Fruit fly (Drosophila melanogaster) whole organism, embryonic: ENCODE measurements around the gene Glut1.

Experiments used
- Atf6 ChIP-seq: fragments of 200-800 bp; sonication (Bioruptor generic); IDR thresholded peaks from 2 replicates; pipeline ENCODE4 v1.3.6; 2022; ENCODE audit warnings: missing biosample characterization, missing genetic modification characterization
- BtbVII ChIP-seq: fragments of 200-800 bp; sonication (Bioruptor generic); optimal IDR thresholded peaks from 3 replicates; lab custom pipeline; 2017; ENCODE audit warnings: missing biosample characterization, mild to moderate bottlenecking, missing genetic modification characterization
- Bteb2 ChIP-seq: fragments of 200-800 bp; sonication (Bioruptor generic); optimal IDR thresholded peaks from 2 replicates; lab custom pipeline; 2016; ENCODE audit warnings: missing biosample characterization, missing genetic modification characterization
- CG10366 ChIP-seq: fragments of 200-800 bp; sonication (Bioruptor generic); IDR thresholded peaks from 2 replicates; pipeline ENCODE4 v1.3.6; 2022; ENCODE audit warnings: missing biosample characterization, missing genetic modification characterization
- CG10565 ChIP-seq: fragments of 200-800 bp; sonication (Bioruptor generic); optimal IDR thresholded peaks from 3 replicates; lab custom pipeline; 2016; ENCODE audit warnings: missing biosample characterization, mild to moderate bottlenecking, missing genetic modification characterization
- CG11560 ChIP-seq: fragments of 200-800 bp; sonication (Bioruptor generic); IDR thresholded peaks from 3 replicates; pipeline ENCODE4 v1.3.6; 2022; ENCODE audit warnings: missing biosample characterization, missing genetic modification characterization
- CG11723 ChIP-seq: fragments of 200-800 bp; sonication (Bioruptor generic); optimal IDR thresholded peaks from 2 replicates; lab custom pipeline; 2017; ENCODE audit warnings: missing biosample characterization, mild to moderate bottlenecking, missing genetic modification characterization
- CG12071 ChIP-seq: fragments of 200-800 bp; sonication (Bioruptor generic); optimal IDR thresholded peaks from 3 replicates; lab custom pipeline; 2018; ENCODE audit warnings: missing biosample characterization, mild to moderate bottlenecking, missing genetic modification characterization
- CG12299 ChIP-seq: fragments of 200-800 bp; sonication (Bioruptor generic); optimal IDR thresholded peaks from 2 replicates; lab custom pipeline; 2018; ENCODE audit warnings: missing biosample characterization, mild to moderate bottlenecking, missing genetic modification characterization
- CG14014 ChIP-seq: fragments of 200-800 bp; sonication (Bioruptor generic); IDR thresholded peaks from 2 replicates; pipeline ENCODE4 v1.3.6; 2022; ENCODE audit warnings: missing biosample characterization, missing genetic modification characterization
- CG14441 ChIP-seq: fragments of 200-800 bp; sonication (Bioruptor generic); IDR thresholded peaks from 2 replicates; pipeline ENCODE4 v1.3.6; 2022; ENCODE audit warnings: missing biosample characterization, missing genetic modification characterization
- CG15073 ChIP-seq: fragments of 200-800 bp; sonication (Bioruptor generic); optimal IDR thresholded peaks from 2 replicates; lab custom pipeline; 2016; ENCODE audit warnings: missing biosample characterization, missing genetic modification characterization
- CG18262 ChIP-seq: fragments of 200-800 bp; optimal IDR thresholded peaks from 3 replicates; lab custom pipeline; 2019; ENCODE audit warnings: missing biosample characterization, mild to moderate bottlenecking, missing genetic modification characterization, moderate library complexity
- CG18476 ChIP-seq: fragments of 200-800 bp; sonication (Bioruptor generic); optimal IDR thresholded peaks from 2 replicates; lab custom pipeline; 2016; ENCODE audit warnings: missing biosample characterization, mild to moderate bottlenecking, missing genetic modification characterization
- CG2199 ChIP-seq: fragments of 200-800 bp; sonication (Bioruptor generic); IDR thresholded peaks from 3 replicates; pipeline ENCODE4 v1.3.6; 2022; ENCODE audit warnings: missing biosample characterization, missing genetic modification characterization
- CG31365 ChIP-seq: fragments of 200-800 bp; sonication (Bioruptor generic); optimal IDR thresholded peaks from 2 replicates; lab custom pipeline; 2018; ENCODE audit warnings: missing biosample characterization, mild to moderate bottlenecking, missing genetic modification characterization
- CG31388 ChIP-seq: fragments of 200-800 bp; sonication (Bioruptor generic); optimal IDR thresholded peaks from 2 replicates; lab custom pipeline; 2016; ENCODE audit warnings: missing biosample characterization, missing genetic modification characterization
- CG3838 ChIP-seq: fragments of 200-800 bp; sonication (Bioruptor generic); optimal IDR thresholded peaks from 3 replicates; lab custom pipeline; 2016; ENCODE audit warnings: missing biosample characterization, missing genetic modification characterization
- CG4282 ChIP-seq: fragments of 200-800 bp; sonication (Bioruptor generic); optimal IDR thresholded peaks from 2 replicates; lab custom pipeline; 2016; ENCODE audit warnings: missing biosample characterization, missing genetic modification characterization
- CG4730 ChIP-seq: fragments of 200-800 bp; sonication (Bioruptor generic); IDR thresholded peaks from 2 replicates; pipeline ENCODE4 v1.3.6; 2022; ENCODE audit warnings: missing biosample characterization, missing genetic modification characterization
- CG8281 ChIP-seq: fragments of 200-800 bp; sonication (Bioruptor generic); optimal IDR thresholded peaks from 2 replicates; lab custom pipeline; 2018; ENCODE audit warnings: missing biosample characterization, mild to moderate bottlenecking, missing genetic modification characterization, moderate library complexity
- CG9215 ChIP-seq: fragments of 200-800 bp; sonication (Bioruptor generic); IDR thresholded peaks from 2 replicates; pipeline ENCODE4 v1.3.6; 2022; ENCODE audit warnings: missing biosample characterization, missing genetic modification characterization
- Deaf1 ChIP-seq: fragments of 200-800 bp; optimal IDR thresholded peaks from 3 replicates; lab custom pipeline; 2019; ENCODE audit warnings: missing biosample characterization, mild to moderate bottlenecking, missing genetic modification characterization, moderate library complexity
- E2f1 ChIP-seq: fragments of 200-800 bp; sonication (Bioruptor generic); IDR thresholded peaks from 2 replicates; pipeline ENCODE4 v1.3.6; 2022; ENCODE audit warnings: missing biosample characterization, missing genetic modification characterization
- Eip74EF ChIP-seq, 2 experiments: fragments of 200-800 bp in 1 of 2; fragments of >200 bp in 1 of 2; sonication (Bioruptor generic) in 1 of 2; optimal IDR thresholded peaks; 2 replicates each; lab custom pipeline; 2017 to 2019; ENCODE audit warnings: missing biosample characterization in 2 of 2, missing genetic modification characterization in 2 of 2, mild to moderate bottlenecking in 1 of 2, moderate library complexity in 1 of 2
- GATAe ChIP-seq: fragments of 200-800 bp; sonication (Bioruptor generic); conservative IDR thresholded peaks from 2 replicates; pipeline ENCODE4 v1.3.6; 2022; ENCODE audit warnings: missing biosample characterization, missing genetic modification characterization
- H15 ChIP-seq: fragments of 200-800 bp; sonication (Bioruptor generic); IDR thresholded peaks from 3 replicates; pipeline ENCODE4 v1.3.6; 2022; ENCODE audit warnings: missing biosample characterization, missing genetic modification characterization
- HLH54F ChIP-seq: fragments of 200-800 bp; sonication (Bioruptor generic); optimal IDR thresholded peaks from 3 replicates; lab custom pipeline; 2016; ENCODE audit warnings: missing biosample characterization, missing genetic modification characterization
- Hr3 ChIP-seq: fragments of 200-800 bp; sonication (Bioruptor generic); optimal IDR thresholded peaks from 3 replicates; lab custom pipeline; 2016; ENCODE audit warnings: missing biosample characterization, missing genetic modification characterization
- Lpt ChIP-seq: fragments of >200 bp; optimal IDR thresholded peaks from 2 replicates; lab custom pipeline; 2018; ENCODE audit warnings: missing biosample characterization, missing genetic modification characterization
- MESR4 ChIP-seq: fragments of 200-800 bp; sonication (Bioruptor generic); optimal IDR thresholded peaks from 2 replicates; lab custom pipeline; 2018; ENCODE audit warnings: missing biosample characterization, mild to moderate bottlenecking, missing genetic modification characterization, moderate library complexity
- Myb ChIP-seq: fragments of 200-800 bp; sonication (Bioruptor generic); optimal IDR thresholded peaks from 2 replicates; lab custom pipeline; 2016; ENCODE audit warnings: missing biosample characterization, missing genetic modification characterization
- Sry-δ ChIP-seq: fragments of 200-800 bp; sonication (Bioruptor generic); optimal IDR thresholded peaks from 2 replicates; lab custom pipeline; 2016; ENCODE audit warnings: missing biosample characterization, missing genetic modification characterization
- Vsx1 ChIP-seq: fragments of 200-800 bp; sonication (Bioruptor generic); optimal IDR thresholded peaks from 2 replicates; lab custom pipeline; 2017; ENCODE audit warnings: missing biosample characterization, mild to moderate bottlenecking, missing genetic modification characterization, missing genetic modification reagents
- YL-1 ChIP-seq: fragments of 200-800 bp; sonication (Bioruptor generic); optimal IDR thresholded peaks from 3 replicates; lab custom pipeline; 2017; ENCODE audit warnings: missing biosample characterization, mild to moderate bottlenecking, missing genetic modification characterization
- bbx ChIP-seq: fragments of 200-800 bp; sonication (Bioruptor generic); IDR thresholded peaks from 2 replicates; pipeline ENCODE4 v1.3.6; 2022; ENCODE audit warnings: missing biosample characterization, missing genetic modification characterization; ENCODE audit not compliant: partially characterized antibody
- corto ChIP-seq: fragments of 200-800 bp; sonication (Bioruptor generic); optimal IDR thresholded peaks from 2 replicates; lab custom pipeline; 2016; ENCODE audit warnings: missing biosample characterization, mild to moderate bottlenecking, missing genetic modification characterization, moderate library complexity
- crc ChIP-seq: fragments of 200-800 bp; sonication (Bioruptor generic); optimal IDR thresholded peaks from 2 replicates; lab custom pipeline; 2016; ENCODE audit warnings: missing biosample characterization, missing genetic modification characterization
- grn ChIP-seq: fragments of 200-800 bp; sonication (Bioruptor generic); optimal IDR thresholded peaks from 3 replicates; lab custom pipeline; 2017; ENCODE audit warnings: missing biosample characterization, missing genetic modification characterization
- hbn ChIP-seq: fragments of 200-800 bp; sonication (Bioruptor generic); IDR thresholded peaks from 2 replicates; pipeline ENCODE4 v1.3.6; 2022; ENCODE audit warnings: missing biosample characterization, missing genetic modification characterization; ENCODE audit not compliant: partially characterized antibody
- lola ChIP-seq, 3 experiments: fragments of >200 bp in 2 of 3; fragments of 200-800 bp in 1 of 3; sonication (Bioruptor generic) in 1 of 3; optimal IDR thresholded peaks; 2 replicates each; lab custom pipeline; 2017 to 2019; ENCODE audit warnings: missing biosample characterization in 3 of 3, missing genetic modification characterization in 3 of 3, mild to moderate bottlenecking in 1 of 3, moderate library complexity in 1 of 3
- nerfin-2 ChIP-seq: fragments of 200-800 bp; sonication (Bioruptor generic); IDR thresholded peaks from 2 replicates; pipeline ENCODE4 v1.3.6; 2022; ENCODE audit warnings: missing biosample characterization, missing genetic modification characterization; ENCODE audit not compliant: partially characterized antibody
- peb ChIP-seq: fragments of 200-800 bp; sonication (Bioruptor generic); IDR thresholded peaks from 2 replicates; pipeline ENCODE4 v1.3.6; 2022; ENCODE audit warnings: missing biosample characterization, missing genetic modification characterization
- psq ChIP-seq: fragments of 200-800 bp; sonication (Bioruptor generic); optimal IDR thresholded peaks from 2 replicates; lab custom pipeline; 2017; ENCODE audit warnings: missing biosample characterization, missing genetic modification characterization
- shn ChIP-seq: fragments of 200-800 bp; sonication (Bioruptor generic); optimal IDR thresholded peaks from 3 replicates; lab custom pipeline; 2016; ENCODE audit warnings: missing biosample characterization, missing genetic modification characterization
- slp2 ChIP-seq: fragments of 200-800 bp; sonication (Bioruptor generic); optimal IDR thresholded peaks from 2 replicates; lab custom pipeline; 2016; ENCODE audit warnings: missing biosample characterization, missing genetic modification characterization
- sob ChIP-seq: fragments of 200-800 bp; sonication (Bioruptor generic); IDR thresholded peaks from 2 replicates; pipeline ENCODE4 v1.3.6; 2022; ENCODE audit warnings: missing biosample characterization, missing genetic modification characterization
- tin ChIP-seq: fragments of 200-800 bp; sonication (Bioruptor generic); optimal IDR thresholded peaks from 3 replicates; lab custom pipeline; 2016; ENCODE audit warnings: missing biosample characterization, missing genetic modification characterization
- ttk ChIP-seq: fragments of 200-800 bp; sonication (Bioruptor generic); IDR thresholded peaks from 2 replicates; pipeline ENCODE4 v2.1.2; 2022; ENCODE audit warnings: missing biosample characterization, missing genetic modification characterization

Gene Glut1

dm6 chr3L:1007513-1008459 lies 93.9 kb downstream of the Glut1 start (continued):
- TF ChIP-seq psq (GFP tag; lab: Kevin White, UChicago): no peak
- no peak for TF ChIP-seq Lpt
- peak; percentile 38 for TF ChIP-seq CG8281 (tag; lab: Kevin White, UChicago)
- TF ChIP-seq CG15073: no peak
- peak; percentile 37 for TF ChIP-seq Bteb2 (GFP tag; lab: Kevin White, UChicago)
- TF ChIP-seq GATAe (GFP tag; lab: Robert Waterston, UW): 0 out of 2 replicates have a peak, but pooled peaks have one; percentile 19
- TF ChIP-seq CG18262 (tag; lab: Kevin White, UChicago): peak; percentile 76
- peak; percentile 74 for TF ChIP-seq CG12071 (GFP tag; lab: Kevin White, UChicago)
- peak; percentile 75 for TF ChIP-seq sob
- peak; percentile 82 for TF ChIP-seq Deaf1 (tag; lab: Kevin White, UChicago)
- TF ChIP-seq H15 (GFP tag; lab: Robert Waterston, UW): peak; percentile 85
- peak; percentile 66 for TF ChIP-seq CG11723 (GFP tag; lab: Kevin White, UChicago)
- TF ChIP-seq CG18476 (GFP tag; lab: Kevin White, UChicago): peak; percentile 40
- peak; percentile 16 for TF ChIP-seq Myb (GFP tag; lab: Kevin White, UChicago)
- peak; percentile 41 for TF ChIP-seq slp2
- peak; percentile 5 for TF ChIP-seq MESR4 (GFP tag; lab: Kevin White, UChicago)
- peak; percentile 8 for TF ChIP-seq CG10565 (GFP tag; lab: Kevin White, UChicago)
- TF ChIP-seq CG31365 (tag; lab: Kevin White, UChicago): peak; percentile 48
- peak; percentile 93 for TF ChIP-seq CG14014 (GFP tag; lab: Robert Waterston, UW)
- peak; percentile 11 for TF ChIP-seq tin (GFP tag; lab: Kevin White, UChicago)
- peak; percentile 10 for TF ChIP-seq YL-1
- TF ChIP-seq E2f1: peak; percentile 87
- TF ChIP-seq CG11560 (tag; lab: Robert Waterston, UW): peak; percentile 78
- TF ChIP-seq CG9215: peak; percentile 88
- TF ChIP-seq Sry-δ (GFP tag; lab: Kevin White, UChicago): peak; percentile 38
- peak; percentile 90 for TF ChIP-seq CG14441 (GFP tag; lab: Robert Waterston, UW)
- no peak for TF ChIP-seq Vsx1 (GFP tag; lab: Kevin White, UChicago)
- peak; percentile 91 for TF ChIP-seq Atf6 (GFP tag; lab: Robert Waterston, UW)
- no peak for TF ChIP-seq shn (GFP tag; lab: Kevin White, UChicago)
- TF ChIP-seq CG12299 (tag; lab: Kevin White, UChicago): peak; percentile 47
- TF ChIP-seq crc: peak; percentile 66
- TF ChIP-seq nerfin-2 (GFP tag; lab: Robert Waterston, UW): no peak
- TF ChIP-seq grn (GFP tag; lab: Kevin White, UChicago): peak; percentile 28
- peak; percentile 87 for TF ChIP-seq CG10366 (GFP tag; lab: Robert Waterston, UW)
- TF ChIP-seq lola (GFP tag; optimal IDR thresholded peaks at IDR 0.05; lab: Kevin White, UChicago): peak in 1 of 3 experiments; percentile 59
- no peak for TF ChIP-seq CG31388
- no peak for TF ChIP-seq corto
- peak; percentile 82 for TF ChIP-seq CG3838
- peak; percentile 65 for TF ChIP-seq CG4730 (GFP tag; lab: Robert Waterston, UW)
- no peak for TF ChIP-seq hbn
- peak; percentile 85 for TF ChIP-seq BtbVII (GFP tag; lab: Kevin White, UChicago)
- TF ChIP-seq bbx (GFP tag; lab: Robert Waterston, UW): no peak
- TF ChIP-seq Eip74EF (GFP tag; optimal IDR thresholded peaks at IDR 0.05; lab: Kevin White, UChicago): peak in 1 of 2 experiments; percentile 31
- peak; percentile 55 for TF ChIP-seq HLH54F
- TF ChIP-seq peb (GFP tag; lab: Robert Waterston, UW): peak; percentile 80
- peak; percentile 79 for TF ChIP-seq CG2199 (GFP tag; lab: Robert Waterston, UW)
- TF ChIP-seq ttk (GFP tag; lab: Robert Waterston, UW): peak; percentile 91
- TF ChIP-seq CG4282 (GFP tag; lab: Kevin White, UChicago): no peak
- peak; percentile 79 for TF ChIP-seq Hr3 (GFP tag; lab: Kevin White, UChicago)
